Worm (Caenorhabditis elegans): Measurements from ENCODE around the gene subs-4.

- no peak for TF ChIP-seq snpc-4 (GFP tag; optimal IDR thresholded peaks at IDR 0.05)
- TF ChIP-seq snpc-4 (tag; optimal IDR thresholded peaks at IDR 0.05), result no peak
- TF ChIP-seq unc-130 (GFP tag; optimal IDR thresholded peaks at IDR 0.05), result no peak
- no peak for TF ChIP-seq ztf-6 (GFP tag; IDR thresholded peaks at IDR 0.05)
- TF ChIP-seq madf-8 (GFP tag; conservative IDR thresholded peaks at IDR 0.05), result no peak
- no peak for TF ChIP-seq F49E8.2 (tag; optimal IDR thresholded peaks at IDR 0.05; ENCODE audit: insufficient read depth)
- no peak for TF ChIP-seq ceh-27 (GFP tag; optimal IDR thresholded peaks at IDR 0.05)
- no peak for TF ChIP-seq hlh-26 (GFP tag; conservative IDR thresholded peaks at IDR 0.05)
- TF ChIP-seq lin-40 (tag; optimal IDR thresholded peaks at IDR 0.05), result no peak
- TF ChIP-seq ztf-26 (tag; optimal IDR thresholded peaks at IDR 0.05), result no peak
Measured at ce11 chrIII:11391601-11392520, 9.8 kb downstream of the subs-4 start.
